Worm (Caenorhabditis elegans) whole organism, early embryonic: ENCODE measurements around the gene ccch-5.

Experiments
- aly-1 ChIP-seq: sonication (generic microtip); optimal IDR thresholded peaks from 2 replicates; lab custom pipeline; 2016; ENCODE audit warnings: missing genetic modification characterization, missing compliant biosample characterization
- ama-1 ChIP-seq: fragments of 150-350 bp; optimal IDR thresholded peaks from 2 replicates; lab custom pipeline; 2014
- ceh-36 ChIP-seq: sonication (generic microtip); optimal IDR thresholded peaks from 2 replicates; lab custom pipeline; 2016; ENCODE audit warnings: missing genetic modification characterization, inconsistent platforms, missing compliant biosample characterization
- hnd-1 ChIP-seq: sonication (generic microtip); optimal IDR thresholded peaks from 2 replicates; lab custom pipeline; 2016; ENCODE audit warnings: missing genetic modification characterization, missing compliant biosample characterization
- tbx-11 ChIP-seq: fragments of 200-800 bp; sonication (Bioruptor generic); IDR thresholded peaks from 2 replicates; pipeline ENCODE4 v1.3.6; 2022; ENCODE audit warnings: missing genetic modification characterization, missing compliant biosample characterization

- TF ChIP-seq ama-1, result no peak
- TF ChIP-seq hnd-1 (tag; lab: Kevin White, UChicago), result no peak
- no peak for TF ChIP-seq ceh-36
- no peak for TF ChIP-seq tbx-11 (GFP tag; lab: Robert Waterston, UW)
- TF ChIP-seq aly-1 (tag; lab: Kevin White, UChicago), result no peak
These were observed 25.1 kb upstream of the ccch-5 start for ce11 chrIV:14894339-14894738.
